Worm (Caenorhabditis elegans) whole organism, late embryonic: ENCODE data around the gene fbxb-118.

Experiments used
- ama-1 ChIP-seq: fragments of 150-350 bp; optimal IDR thresholded peaks from 2 replicates; lab custom pipeline; 2014
- fkh-6 ChIP-seq: sonication (generic microtip); optimal IDR thresholded peaks from 2 replicates; lab custom pipeline; 2016; ENCODE audit warnings: missing genetic modification characterization, missing compliant biosample characterization
- pag-3 ChIP-seq: sonication (generic microtip); optimal IDR thresholded peaks from 2 replicates; lab custom pipeline; 2016; ENCODE audit warnings: missing compliant biosample characterization, missing genetic modification characterization, borderline replicate concordance
- pqm-1 ChIP-seq: sonication (generic microtip); optimal IDR thresholded peaks from 2 replicates; lab custom pipeline; 2016; ENCODE audit warnings: missing genetic modification characterization, missing compliant biosample characterization

DNA sequence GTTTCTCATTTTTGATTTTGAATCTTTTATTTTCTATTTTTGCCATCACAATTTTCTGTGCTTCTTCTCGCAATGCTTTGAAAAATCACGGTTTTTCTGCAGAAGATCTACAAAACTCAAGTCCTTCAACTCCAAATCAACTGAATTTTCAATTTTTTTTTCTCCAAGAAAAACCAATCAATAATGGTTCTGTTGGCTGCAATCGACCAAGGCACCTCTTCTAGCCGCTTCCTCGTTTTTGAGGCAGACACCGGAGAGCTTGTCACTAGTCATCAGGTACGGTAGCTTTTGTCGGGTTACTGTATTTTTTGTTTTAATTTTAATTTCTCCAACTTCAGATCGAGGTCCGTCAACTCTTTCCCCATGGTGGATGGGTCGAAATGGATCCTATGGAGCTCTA, 27.9 kb upstream of the fbxb-118 start, which contains the start of gene R11F4.1:
- TF ChIP-seq pag-3 (tag; lab: Kevin White, UChicago), result no peak
- no peak for TF ChIP-seq ama-1 (lab: Kevin White, UChicago)
- no peak for TF ChIP-seq fkh-6 (tag; lab: Kevin White, UChicago)
- TF ChIP-seq pqm-1 (tag; lab: Kevin White, UChicago), result no peak
